Worm (Caenorhabditis elegans): Measurements from ENCODE around the gene ZK185.3.

- TF ChIP-seq nhr-237 (tag; optimal IDR thresholded peaks at IDR 0.05): no peak
- no peak for TF ChIP-seq unc-39 (tag; optimal IDR thresholded peaks at IDR 0.05)
- TF ChIP-seq ces-1 (GFP tag; optimal IDR thresholded peaks at IDR 0.05): no peak
- no peak for TF ChIP-seq snpc-4 (tag; optimal IDR thresholded peaks at IDR 0.05)
Measured at ce11 chrIV:4517066-4517465, 13.2 kb downstream of the ZK185.3 start, which contains the start of gene ZK180.5.

All from whole organism, mixed stage, embryonic.